Worm (Caenorhabditis elegans) whole organism, L1 larva: Measurements from ENCODE around the gene F22F7.2.
"Not testable (repeated sequence)": the region's sequence is repeated elsewhere in the genome, so short reads cannot be mapped to it uniquely, and the experiment has no call there.

Experiments
- C04F5.9 ChIP-seq: sonication (generic microtip); optimal IDR thresholded peaks from 2 replicates; lab custom pipeline; 2016; ENCODE audit warnings: missing genetic modification characterization, missing compliant biosample characterization
- C16A3.4 ChIP-seq: fragments of 150-350 bp; optimal IDR thresholded peaks from 2 replicates; lab custom pipeline; 2014; ENCODE audit warnings: missing biosample characterization, missing genetic modification characterization
- F16B12.6 ChIP-seq: fragments of 150-350 bp; optimal IDR thresholded peaks from 2 replicates; lab custom pipeline; 2014; ENCODE audit warnings: missing biosample characterization, missing genetic modification characterization
- alr-1 ChIP-seq: fragments of 200-800 bp; sonication (Bioruptor generic); optimal IDR thresholded peaks from 2 replicates; lab custom pipeline; 2018; ENCODE audit warnings: borderline replicate concordance, mild to moderate bottlenecking, missing genetic modification characterization, missing compliant biosample characterization
- aly-2 ChIP-seq: fragments of 150-350 bp; optimal IDR thresholded peaks from 2 replicates; lab custom pipeline; 2014; ENCODE audit warnings: missing biosample characterization, missing genetic modification characterization
- blmp-1 ChIP-seq: fragments of 150-350 bp; optimal IDR thresholded peaks from 2 replicates; lab custom pipeline; 2014; ENCODE audit warnings: missing biosample characterization, missing genetic modification characterization
- ceh-82 ChIP-seq, 3 experiments: fragments of 150-350 bp in 1 of 3; sonication (generic microtip) in 2 of 3; optimal IDR thresholded peaks; 2 replicates each; lab custom pipeline; 2014 to 2017; ENCODE audit warnings: missing biosample characterization in 3 of 3, missing genetic modification characterization in 3 of 3
- ceh-88 ChIP-seq: fragments of 200-800 bp; sonication (Bioruptor generic); IDR thresholded peaks from 2 replicates; pipeline ENCODE4 v1.3.6; 2022; ENCODE audit warnings: missing genetic modification characterization, missing compliant biosample characterization
- ceh-90 ChIP-seq: sonication (generic microtip); optimal IDR thresholded peaks from 2 replicates; lab custom pipeline; 2016; ENCODE audit warnings: missing genetic modification characterization, missing compliant biosample characterization
- ces-1 ChIP-seq: fragments of 150-350 bp; optimal IDR thresholded peaks from 2 replicates; lab custom pipeline; 2014; ENCODE audit warnings: missing biosample characterization, missing genetic modification reagents, missing genetic modification characterization
- dsc-1 ChIP-seq: sonication (generic microtip); optimal IDR thresholded peaks from 2 replicates; lab custom pipeline; 2016; ENCODE audit warnings: mild to moderate bottlenecking, missing genetic modification characterization, missing compliant biosample characterization
- efl-1 ChIP-seq, 4 experiments: fragments of 150-350 bp; optimal IDR thresholded peaks in 3 of 4; peaks in 1 of 4; 1 replicate in 1 of 4; 2 replicates in 3 of 4; lab custom pipeline; 2014; ENCODE audit warnings: missing biosample characterization in 2 of 4, missing genetic modification characterization in 2 of 4, missing genetic modification reagents in 2 of 4
- efl-3 ChIP-seq: fragments of 200-800 bp; sonication (Bioruptor generic); optimal IDR thresholded peaks from 2 replicates; lab custom pipeline; 2018; ENCODE audit warnings: mild to moderate bottlenecking, missing genetic modification characterization, missing compliant biosample characterization
- egl-13 ChIP-seq: sonication (generic microtip); optimal IDR thresholded peaks from 2 replicates; lab custom pipeline; 2016; ENCODE audit warnings: missing genotype, missing genetic modification reagents, missing genetic modification characterization, missing compliant biosample characterization
- elt-3 ChIP-seq, 6 experiments: fragments of 150-350 bp in 1 of 6; sonication (generic microtip); optimal IDR thresholded peaks; 2 replicates each; lab custom pipeline; 2017 to 2018; ENCODE audit warnings: missing biosample characterization in 6 of 6, missing genetic modification characterization in 6 of 6, inconsistent platforms in 1 of 6
- ets-5 ChIP-seq: fragments of 200-800 bp; sonication (Bioruptor generic); IDR thresholded peaks from 2 replicates; pipeline ENCODE4 v1.3.6; 2022; ENCODE audit warnings: missing genetic modification characterization, missing compliant biosample characterization
- hlh-4 ChIP-seq: sonication (generic microtip); optimal IDR thresholded peaks from 2 replicates; lab custom pipeline; 2016; ENCODE audit warnings: mild to moderate bottlenecking, missing genetic modification characterization, missing compliant biosample characterization
- irx-1 ChIP-seq: sonication (generic microtip); optimal IDR thresholded peaks from 2 replicates; lab custom pipeline; 2016; ENCODE audit warnings: missing genetic modification characterization, missing compliant biosample characterization
- lin-14 ChIP-seq: fragments of 200-800 bp; sonication (Bioruptor generic); optimal IDR thresholded peaks from 2 replicates; lab custom pipeline; 2018; ENCODE audit warnings: mild to moderate bottlenecking, missing genetic modification characterization, moderate library complexity, missing compliant biosample characterization
- lin-35 ChIP-seq, 2 experiments: fragments of 150-350 bp; optimal IDR thresholded peaks; 2 replicates each; lab custom pipeline; 2014; ENCODE audit warnings: missing biosample characterization in 2 of 2, missing genetic modification characterization in 2 of 2, missing genetic modification reagents in 2 of 2
- lir-3 ChIP-seq: sonication (generic microtip); optimal IDR thresholded peaks from 2 replicates; lab custom pipeline; 2016; ENCODE audit warnings: mild to moderate bottlenecking, missing genetic modification characterization, moderate library complexity, missing compliant biosample characterization; ENCODE audit not compliant: poor library complexity
- mep-1 ChIP-seq: fragments of 150-350 bp; optimal IDR thresholded peaks from 2 replicates; lab custom pipeline; 2014; ENCODE audit warnings: missing biosample characterization, missing genetic modification characterization
- nhr-19 ChIP-seq: fragments of 200-800 bp; sonication (Bioruptor generic); conservative IDR thresholded peaks from 2 replicates; pipeline ENCODE4 v1.3.6; 2022; ENCODE audit warnings: missing genetic modification characterization, missing compliant biosample characterization
- nhr-20 ChIP-seq: sonication (generic microtip); optimal IDR thresholded peaks from 2 replicates; lab custom pipeline; 2016; ENCODE audit warnings: mild to moderate bottlenecking, missing genetic modification characterization, missing compliant biosample characterization
- nhr-237 ChIP-seq: fragments of 150-350 bp; optimal IDR thresholded peaks from 2 replicates; lab custom pipeline; 2014; ENCODE audit warnings: missing biosample characterization, missing genetic modification characterization
- nhr-47 ChIP-seq: sonication (generic microtip); optimal IDR thresholded peaks from 2 replicates; lab custom pipeline; 2016; ENCODE audit warnings: mild to moderate bottlenecking, missing genetic modification characterization, moderate library complexity, missing compliant biosample characterization
- nhr-77 ChIP-seq: fragments of 150-350 bp; optimal IDR thresholded peaks from 2 replicates; lab custom pipeline; 2014; ENCODE audit warnings: missing biosample characterization, missing genetic modification characterization
- nhr-85 ChIP-seq: sonication (generic microtip); peaks from one replicate; lab custom pipeline; 2016; ENCODE audit warnings: missing genetic modification characterization, inconsistent platforms, missing compliant biosample characterization
- nhr-90 ChIP-seq: sonication (generic microtip); optimal IDR thresholded peaks from 2 replicates; lab custom pipeline; 2016; ENCODE audit warnings: mild to moderate bottlenecking, missing genetic modification characterization, missing compliant biosample characterization; ENCODE audit not compliant: poor library complexity
- pax-3 ChIP-seq: fragments of 200-800 bp; sonication (Bioruptor generic); optimal IDR thresholded peaks from 2 replicates; lab custom pipeline; 2018; ENCODE audit warnings: mild to moderate bottlenecking, missing genetic modification characterization, moderate library complexity, missing compliant biosample characterization
- rnt-1 ChIP-seq: sonication (generic microtip); optimal IDR thresholded peaks from 2 replicates; lab custom pipeline; 2016; ENCODE audit warnings: mild to moderate bottlenecking, missing genetic modification characterization, moderate library complexity, missing compliant biosample characterization
- skn-1 ChIP-seq: fragments of 150-350 bp; optimal IDR thresholded peaks from 2 replicates; lab custom pipeline; 2014; ENCODE audit warnings: missing biosample characterization, missing genetic modification characterization
- sox-4 ChIP-seq: sonication (generic microtip); optimal IDR thresholded peaks from 2 replicates; lab custom pipeline; 2016; ENCODE audit warnings: missing genetic modification characterization, missing compliant biosample characterization
- swsn-7 ChIP-seq: sonication (generic microtip); optimal IDR thresholded peaks from 2 replicates; lab custom pipeline; 2016; ENCODE audit warnings: missing genetic modification characterization, missing compliant biosample characterization
- tbx-2 ChIP-seq: sonication (generic microtip); optimal IDR thresholded peaks from 2 replicates; lab custom pipeline; 2016; ENCODE audit warnings: missing genetic modification characterization, missing compliant biosample characterization
- unc-130 ChIP-seq: fragments of 150-350 bp; optimal IDR thresholded peaks from 2 replicates; lab custom pipeline; 2017; ENCODE audit warnings: missing biosample characterization, missing genetic modification characterization, inconsistent platforms
- unc-30 ChIP-seq: sonication (generic microtip); optimal IDR thresholded peaks from 2 replicates; lab custom pipeline; 2017; ENCODE audit warnings: missing biosample characterization, missing genetic modification characterization
- unc-62 ChIP-seq: fragments of 150-350 bp; optimal IDR thresholded peaks from 2 replicates; lab custom pipeline; 2014; ENCODE audit warnings: missing biosample characterization, missing genetic modification reagents, missing genetic modification characterization
- unc-98 ChIP-seq: fragments of 200-800 bp; sonication (Bioruptor generic); IDR thresholded peaks from 2 replicates; pipeline ENCODE4 v1.3.6; 2022; ENCODE audit warnings: missing genetic modification characterization, missing compliant biosample characterization
- vab-15 ChIP-seq: sonication (generic microtip); optimal IDR thresholded peaks from 2 replicates; lab custom pipeline; 2017; ENCODE audit warnings: missing genotype, mild to moderate bottlenecking, missing genetic modification characterization, missing compliant biosample characterization
- xbp-1 ChIP-seq: sonication (generic microtip); optimal IDR thresholded peaks from 2 replicates; lab custom pipeline; 2016; ENCODE audit warnings: missing genetic modification characterization, missing compliant biosample characterization
- ztf-11 ChIP-seq, 2 experiments: sonication (generic microtip); optimal IDR thresholded peaks; 2 replicates each; lab custom pipeline; 2016 to 2017; ENCODE audit warnings: missing genetic modification characterization in 2 of 2, missing biosample characterization in 1 of 2, missing compliant biosample characterization in 1 of 2
- ztf-4 ChIP-seq: fragments of 150-350 bp; optimal IDR thresholded peaks from 2 replicates; lab custom pipeline; 2014; ENCODE audit warnings: missing biosample characterization, missing genetic modification characterization

F22F7.2 gene

ce11 chrV:2081269-2081668 is 41.3 kb upstream of the F22F7.2 start:
- no peak for TF ChIP-seq efl-1 (optimal IDR thresholded peaks at IDR 0.05; lab: Kevin White, UChicago)
- peak in 1 of 2 experiments; percentile 77 for TF ChIP-seq efl-1 (GFP tag; optimal IDR thresholded peaks at IDR 0.05 in 1 of 2; lab: Kevin White, UChicago)
- no peak for TF ChIP-seq C04F5.9 (tag; lab: Kevin White, UChicago)
- no peak for TF ChIP-seq lin-35 (GFP tag; optimal IDR thresholded peaks at IDR 0.05; lab: Kevin White, UChicago)
- TF ChIP-seq, all 84 proteins: peak for 1

- no peak for TF ChIP-seq nhr-237
- no peak for TF ChIP-seq C16A3.4 (tag; lab: Kevin White, UChicago)
- TF ChIP-seq xbp-1 (tag; lab: Kevin White, UChicago): no peak
- TF ChIP-seq tbx-2: no peak
- TF ChIP-seq lin-14 (GFP tag; lab: Kevin White, UChicago): peak; percentile 65
- TF ChIP-seq rnt-1: peak; percentile 57
- no peak for TF ChIP-seq ets-5
- no peak for TF ChIP-seq F16B12.6 (tag; lab: Kevin White, UChicago)
- TF ChIP-seq, all 84 proteins: peak for 2
These were observed 40.7 kb upstream of the F22F7.2 start for ce11 chrV:2081894-2082293.

- no peak for TF ChIP-seq unc-62
- no peak for TF ChIP-seq ceh-90 (tag; lab: Kevin White, UChicago)
- TF ChIP-seq aly-2 (tag; lab: Kevin White, UChicago): no peak
- no peak for TF ChIP-seq unc-130
- no peak for TF ChIP-seq nhr-90
- TF ChIP-seq ceh-82 (tag; optimal IDR thresholded peaks at IDR 0.05; lab: Kevin White, UChicago): no peak
- no peak for TF ChIP-seq alr-1 (tag; lab: Kevin White, UChicago)
- TF ChIP-seq nhr-85 (tag; lab: Kevin White, UChicago): no peak
- no peak for TF ChIP-seq efl-3
- TF ChIP-seq ztf-11 (tag; optimal IDR thresholded peaks at IDR 0.05; lab: Kevin White, UChicago): no peak
- TF ChIP-seq swsn-7 (tag; lab: Kevin White, UChicago): no peak
- no peak for TF ChIP-seq blmp-1
- no peak for TF ChIP-seq lir-3
- TF ChIP-seq nhr-20 (tag; lab: Kevin White, UChicago): no peak
- TF ChIP-seq egl-13: no peak
- TF ChIP-seq elt-3 (tag; optimal IDR thresholded peaks at IDR 0.05; lab: Kevin White, UChicago): no peak
These were observed 38.7 kb upstream of the F22F7.2 start for ce11 chrV:2083869-2084268.

ce11 chrV:2085745-2086267 is 36.8 kb upstream of the F22F7.2 start, which contains the start of gene F36F12.3:
F36F12.3 (plus strand) TSS chrV:2085795.
- TF ChIP-seq unc-30 (tag; lab: Kevin White, UChicago); nhr-77 (tag; lab: Kevin White, UChicago); ceh-88 (GFP tag; lab: Robert Waterston, UW): not testable (repeated sequence)

- not testable (repeated sequence) for TF ChIP-seq hlh-4 (tag; lab: Kevin White, UChicago); ces-1 (GFP tag; lab: Kevin White, UChicago); pax-3 (tag; lab: Kevin White, UChicago)
These were observed 32.3 kb upstream of the F22F7.2 start, which contains the start of gene ztf-28 for ce11 chrV:2090321-2090720. ztf-28 (plus strand) TSS chrV:2090669.

ce11 chrV:2095204-2095603 is 27.4 kb upstream of the F22F7.2 start, which contains the start of gene F36F12.2:
F36F12.2 (minus strand) TSS chrV:2095304.
- TF ChIP-seq lin-35 (GFP tag; optimal IDR thresholded peaks at IDR 0.05; lab: Kevin White, UChicago) (no peak), unc-130 (no peak), sox-4 (no peak), irx-1 (tag; lab: Kevin White, UChicago) (no peak), nhr-19 (no peak), lin-14 (GFP tag; lab: Kevin White, UChicago) (no peak), dsc-1 (tag; lab: Kevin White, UChicago) (no peak), C04F5.9 (tag; lab: Kevin White, UChicago) (no peak), nhr-47 (tag; lab: Kevin White, UChicago) (no peak), pax-3 (tag; lab: Kevin White, UChicago) (no peak), mep-1 (tag; lab: Kevin White, UChicago) (no peak), elt-3 (tag; optimal IDR thresholded peaks at IDR 0.05; lab: Kevin White, UChicago) (no peak), aly-2 (tag; lab: Kevin White, UChicago) (no peak), ztf-4 (tag; lab: Kevin White, UChicago) (no peak), skn-1 (tag; lab: Kevin White, UChicago) (no peak), unc-98 (GFP tag; lab: Robert Waterston, UW) (no peak), nhr-85 (tag; lab: Kevin White, UChicago) (no peak), ceh-82 (tag; optimal IDR thresholded peaks at IDR 0.05; lab: Kevin White, UChicago) (no peak), vab-15 (tag; lab: Kevin White, UChicago) (no peak)
